Worm (Caenorhabditis elegans): Measurements from ENCODE around the gene kin-19.

kin-19 gene

ce11 chrIII:4058643-4059042, 27.8 kb downstream of the kin-19 start, which contains the start of gene his-69:
Gene his-69, minus strand, starts transcription at chrIII:4058743.
- TF ChIP-seq nfya-1 (tag; optimal IDR thresholded peaks at IDR 0.05; ENCODE audit: insufficient read depth), result no peak

- TF ChIP-seq nhr-43 (tag; optimal IDR thresholded peaks at IDR 0.05; ENCODE audit: poor library complexity, severe bottlenecking) (no peak), fkh-2 (tag; optimal IDR thresholded peaks at IDR 0.05) (no peak), pha-4 (tag; optimal IDR thresholded peaks at IDR 0.05) (peak; percentile 65), nfya-1 (tag; optimal IDR thresholded peaks at IDR 0.05; ENCODE audit: insufficient read depth) (peak; percentile 36), nhr-12 (tag; optimal IDR thresholded peaks at IDR 0.05) (no peak), egl-27 (tag; optimal IDR thresholded peaks at IDR 0.05) (no peak), lin-15B (tag; optimal IDR thresholded peaks at IDR 0.05) (peak; percentile 50), aly-2 (tag; optimal IDR thresholded peaks at IDR 0.05) (no peak)
Measured at ce11 chrIII:4057894-4058293, 28.5 kb downstream of the kin-19 start, which contains the start of gene rcq-5. Gene rcq-5, minus strand, starts transcription at chrIII:4057976.

- TF ChIP-seq lin-39 (tag; optimal IDR thresholded peaks at IDR 0.05), result no peak
- TF ChIP-seq R02D3.7 (tag; optimal IDR thresholded peaks at IDR 0.05), result no peak
- no peak for TF ChIP-seq mml-1 (tag; optimal IDR thresholded peaks at IDR 0.05)
- TF ChIP-seq egl-5 (tag; optimal IDR thresholded peaks at IDR 0.05), result no peak
- TF ChIP-seq nhr-28 (tag; optimal IDR thresholded peaks at IDR 0.05), result no peak
- no peak for TF ChIP-seq nhr-77 (tag; optimal IDR thresholded peaks at IDR 0.05)
- TF ChIP-seq nhr-23 (tag; optimal IDR thresholded peaks at IDR 0.05), result no peak
- TF ChIP-seq ama-1 (optimal IDR thresholded peaks at IDR 0.05), result no peak
- no peak for TF ChIP-seq egl-27 (tag; optimal IDR thresholded peaks at IDR 0.05)
- TF ChIP-seq lin-15B (tag; optimal IDR thresholded peaks at IDR 0.05), result no peak
- TF ChIP-seq aly-2 (tag; optimal IDR thresholded peaks at IDR 0.05), result no peak
- TF ChIP-seq elt-3 (tag; optimal IDR thresholded peaks at IDR 0.05), result no peak
- TF ChIP-seq daf-12 (tag; optimal IDR thresholded peaks at IDR 0.05), result no peak
- TF ChIP-seq ztf-11 (tag; optimal IDR thresholded peaks at IDR 0.05), result no peak
Measured at ce11 chrIII:4049150-4049549, 37.3 kb downstream of the kin-19 start.

ce11 chrIII:4039775-4040174, 46.7 kb downstream of the kin-19 start:
- TF ChIP-seq fkh-2 (tag; optimal IDR thresholded peaks at IDR 0.05) (no peak), nhr-237 (tag; optimal IDR thresholded peaks at IDR 0.05) (no peak), pha-4 (tag; optimal IDR thresholded peaks at IDR 0.05) (peak; percentile 66), unc-39 (tag; optimal IDR thresholded peaks at IDR 0.05) (no peak), elt-2 (tag; optimal IDR thresholded peaks at IDR 0.05) (peak; percentile 87), nhr-43 (tag; optimal IDR thresholded peaks at IDR 0.05; ENCODE audit: poor library complexity, severe bottlenecking) (no peak), elt-1 (tag; optimal IDR thresholded peaks at IDR 0.05) (no peak), nhr-25 (tag; optimal IDR thresholded peaks at IDR 0.05) (no peak), nhr-77 (tag; optimal IDR thresholded peaks at IDR 0.05) (no peak), mml-1 (tag; optimal IDR thresholded peaks at IDR 0.05) (no peak), jun-1 (tag; optimal IDR thresholded peaks at IDR 0.05) (peak; percentile 21), pqm-1 (tag; optimal IDR thresholded peaks at IDR 0.05) (peak; percentile 64)

DNA sequence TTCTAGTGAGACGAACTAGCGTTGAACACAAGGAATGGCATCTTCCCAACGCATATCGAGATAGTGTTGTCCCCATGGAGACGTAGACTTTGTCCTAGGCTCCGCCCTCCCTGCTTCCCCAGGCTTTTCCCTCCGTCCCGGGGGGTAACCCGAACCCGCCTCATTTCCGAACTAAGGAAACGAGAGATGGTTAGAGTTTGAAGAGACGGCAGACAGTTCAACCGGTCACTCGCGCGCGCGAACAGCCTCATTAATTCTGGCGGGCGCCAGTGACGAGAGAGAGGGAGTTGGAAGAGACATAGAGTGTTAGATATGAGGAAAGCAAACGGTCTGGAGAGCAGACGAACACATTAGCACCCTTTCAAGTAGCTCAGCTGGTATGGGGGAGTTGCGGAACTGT, 49.1 kb downstream of the kin-19 start:
- TF ChIP-seq nhr-11 (tag; optimal IDR thresholded peaks at IDR 0.05) (no peak), ceh-28 (tag; optimal IDR thresholded peaks at IDR 0.05) (no peak), nhr-237 (tag; optimal IDR thresholded peaks at IDR 0.05) (no peak), unc-62 (GFP tag; optimal IDR thresholded peaks at IDR 0.05) (no peak), ceh-9 (tag; optimal IDR thresholded peaks at IDR 0.05) (no peak), ceh-82 (tag; optimal IDR thresholded peaks at IDR 0.05) (no peak), sea-2 (GFP tag; optimal IDR thresholded peaks at IDR 0.05) (no peak), skn-1 (tag; optimal IDR thresholded peaks at IDR 0.05) (no peak), egl-27 (tag; optimal IDR thresholded peaks at IDR 0.05) (no peak), nhr-77 (tag; optimal IDR thresholded peaks at IDR 0.05) (no peak), zag-1 (tag; optimal IDR thresholded peaks at IDR 0.05) (no peak), fos-1 (tag; optimal IDR thresholded peaks at IDR 0.05) (no peak), lin-39 (tag; optimal IDR thresholded peaks at IDR 0.05) (peak; percentile 92), nhr-23 (tag; optimal IDR thresholded peaks at IDR 0.05) (peak; percentile 33), nhr-25 (tag; optimal IDR thresholded peaks at IDR 0.05) (no peak), eor-1 (tag; optimal IDR thresholded peaks at IDR 0.05) (no peak), ztf-4 (tag; optimal IDR thresholded peaks at IDR 0.05) (no peak), nfya-1 (tag; optimal IDR thresholded peaks at IDR 0.05; ENCODE audit: insufficient read depth) (peak; percentile 53), mdl-1 (tag; optimal IDR thresholded peaks at IDR 0.05) (no peak), aly-2 (tag; optimal IDR thresholded peaks at IDR 0.05) (no peak), elt-2 (tag; optimal IDR thresholded peaks at IDR 0.05) (peak; percentile 11), ZK546.5 (tag; optimal IDR thresholded peaks at IDR 0.05) (no peak), elt-3 (tag; optimal IDR thresholded peaks at IDR 0.05) (no peak), R02D3.7 (tag; optimal IDR thresholded peaks at IDR 0.05) (no peak), pqm-1 (tag; optimal IDR thresholded peaks at IDR 0.05) (no peak), nhr-43 (tag; optimal IDR thresholded peaks at IDR 0.05; ENCODE audit: poor library complexity, severe bottlenecking) (no peak), fkh-10 (GFP tag; optimal IDR thresholded peaks at IDR 0.05) (no peak), hmg-11 (tag; optimal IDR thresholded peaks at IDR 0.05) (no peak), snpc-4 (tag; optimal IDR thresholded peaks at IDR 0.05) (no peak), elt-1 (tag; optimal IDR thresholded peaks at IDR 0.05) (no peak), pha-4 (tag; optimal IDR thresholded peaks at IDR 0.05) (peak; percentile 18), nhr-12 (tag; optimal IDR thresholded peaks at IDR 0.05) (no peak), ztf-11 (tag; optimal IDR thresholded peaks at IDR 0.05) (no peak), lin-15B (tag; optimal IDR thresholded peaks at IDR 0.05) (no peak), egl-5 (tag; optimal IDR thresholded peaks at IDR 0.05) (no peak), jun-1 (tag; optimal IDR thresholded peaks at IDR 0.05) (no peak)

Data from whole organism, L3 larva.